Worm (Caenorhabditis elegans) whole organism, young adult: ENCODE measurements around the gene col-187.

Source experiments
- B0336.3 ChIP-seq: fragments of 200-800 bp; sonication (Bioruptor generic); IDR thresholded peaks from 2 replicates; pipeline ENCODE4 v1.3.6; 2022; ENCODE audit warnings: missing genetic modification characterization, missing compliant biosample characterization
- D2030.7 ChIP-seq: fragments of 200-800 bp; sonication (Bioruptor generic); IDR thresholded peaks from 2 replicates; pipeline ENCODE4 v1.3.6; 2022; ENCODE audit warnings: missing genetic modification reagents, missing genetic modification characterization, missing compliant biosample characterization
- F22D6.2 ChIP-seq: sonication (generic microtip); optimal IDR thresholded peaks from 2 replicates; lab custom pipeline; 2016; ENCODE audit warnings: mild to moderate bottlenecking, missing genetic modification characterization, missing compliant biosample characterization
- F37B4.10 ChIP-seq: fragments of 200-800 bp; sonication (Bioruptor generic); IDR thresholded peaks from 2 replicates; pipeline ENCODE4 v1.3.6; 2022; ENCODE audit warnings: missing genetic modification characterization, missing compliant biosample characterization
- F39B2.1 ChIP-seq: fragments of 200-800 bp; sonication (Bioruptor generic); IDR thresholded peaks from 2 replicates; pipeline ENCODE4 v1.3.6; 2022; ENCODE audit warnings: missing genetic modification reagents, missing genetic modification characterization, missing compliant biosample characterization
- F49E8.2 ChIP-seq: sonication (generic microtip); optimal IDR thresholded peaks from 3 replicates; lab custom pipeline; 2017; ENCODE audit warnings: missing genetic modification characterization, mild to moderate bottlenecking, missing compliant biosample characterization, antibody characterized with exemption, moderate library complexity; ENCODE audit not compliant: insufficient read depth
- F52B5.7 ChIP-seq: sonication (generic microtip); optimal IDR thresholded peaks from 2 replicates; lab custom pipeline; 2016; ENCODE audit warnings: mild to moderate bottlenecking, missing genetic modification characterization, missing compliant biosample characterization
- Y53G8AR.9 ChIP-seq: fragments of 200-800 bp; sonication (Bioruptor generic); conservative IDR thresholded peaks from 2 replicates; pipeline ENCODE4 v1.3.6; 2022; ENCODE audit warnings: missing genetic modification reagents, missing genetic modification characterization, missing compliant biosample characterization
- ZK185.1 ChIP-seq: sonication (generic microtip); optimal IDR thresholded peaks from 2 replicates; lab custom pipeline; 2016; ENCODE audit warnings: mild to moderate bottlenecking, missing genetic modification characterization, missing compliant biosample characterization; ENCODE audit not compliant: poor library complexity, severe bottlenecking
- cebp-1 ChIP-seq, 2 experiments: fragments of 200-800 bp in 1 of 2; sonication (Bioruptor generic) in 1 of 2; sonication (generic microtip) in 1 of 2; IDR thresholded peaks in 1 of 2; optimal IDR thresholded peaks in 1 of 2; 2 replicates each; pipeline versions ENCODE4 v1.3.6 to Lab custom; 2017 to 2022; ENCODE audit warnings: missing compliant biosample characterization in 2 of 2, missing genetic modification characterization in 2 of 2, mild to moderate bottlenecking in 1 of 2, missing genetic modification reagents in 1 of 2, moderate library complexity in 1 of 2
- cebp-2 ChIP-seq: fragments of 200-800 bp; sonication (Bioruptor generic); IDR thresholded peaks from 2 replicates; pipeline ENCODE4 v1.3.6; 2022; ENCODE audit warnings: missing genetic modification characterization, missing compliant biosample characterization
- chd-7 ChIP-seq: sonication (generic microtip); optimal IDR thresholded peaks from 2 replicates; lab custom pipeline; 2016; ENCODE audit warnings: mild to moderate bottlenecking, missing genetic modification characterization, moderate library complexity, missing compliant biosample characterization
- die-1 ChIP-seq: sonication (generic microtip); optimal IDR thresholded peaks from 2 replicates; lab custom pipeline; 2016; ENCODE audit warnings: missing genotype, mild to moderate bottlenecking, missing genetic modification characterization, missing compliant biosample characterization
- dox-1 ChIP-seq: fragments of 200-800 bp; sonication (Bioruptor generic); IDR thresholded peaks from 2 replicates; pipeline ENCODE4 v1.3.6; 2022; ENCODE audit warnings: missing genetic modification reagents, missing genetic modification characterization, missing compliant biosample characterization
- dpl-1 ChIP-seq: fragments of 150-350 bp; optimal IDR thresholded peaks from 2 replicates; lab custom pipeline; 2014; ENCODE audit warnings: missing biosample characterization, missing genetic modification reagents, missing genetic modification characterization
- efl-1 ChIP-seq: fragments of 150-350 bp; optimal IDR thresholded peaks from 2 replicates; lab custom pipeline; 2014; ENCODE audit warnings: missing biosample characterization, missing genetic modification reagents, missing genetic modification characterization
- egl-18 ChIP-seq: fragments of 200-800 bp; sonication (Bioruptor generic); IDR thresholded peaks from 2 replicates; pipeline ENCODE4 v1.3.6; 2022; ENCODE audit warnings: missing genetic modification reagents, missing genetic modification characterization, missing compliant biosample characterization
- egrh-3 ChIP-seq: fragments of 200-800 bp; sonication (Bioruptor generic); IDR thresholded peaks from 2 replicates; pipeline ENCODE4 v1.3.6; 2022; ENCODE audit warnings: missing genetic modification reagents, missing genetic modification characterization, missing compliant biosample characterization
- gei-17 ChIP-seq: fragments of 200-800 bp; sonication (Bioruptor generic); optimal IDR thresholded peaks from 2 replicates; lab custom pipeline; 2018; ENCODE audit warnings: mild to moderate bottlenecking, missing genetic modification characterization, missing compliant biosample characterization
- hlh-26 ChIP-seq: fragments of 200-800 bp; sonication (Bioruptor generic); conservative IDR thresholded peaks from 2 replicates; pipeline ENCODE4 v1.3.6; 2022; ENCODE audit warnings: missing genetic modification reagents, missing genetic modification characterization, missing compliant biosample characterization
- hrde-1 ChIP-seq: sonication (generic microtip); optimal IDR thresholded peaks from 2 replicates; lab custom pipeline; 2016; ENCODE audit warnings: missing genetic modification characterization, mild to moderate bottlenecking, missing compliant biosample characterization, moderate library complexity, missing genotype, missing genetic modification reagents, borderline replicate concordance
- lin-26 ChIP-seq: fragments of 200-800 bp; sonication (Bioruptor generic); IDR thresholded peaks from 2 replicates; pipeline ENCODE4 v1.3.6; 2022; ENCODE audit warnings: missing genetic modification reagents, missing genetic modification characterization, missing compliant biosample characterization
- lin-35 ChIP-seq, 3 experiments: fragments of 150-350 bp in 2 of 3; sonication (generic microtip) in 1 of 3; optimal IDR thresholded peaks; 2 replicates each; lab custom pipeline; 2014 to 2018; ENCODE audit warnings: missing biosample characterization in 3 of 3, missing genetic modification characterization in 3 of 3, missing genetic modification reagents in 3 of 3
- lir-1 ChIP-seq: fragments of 200-800 bp; sonication (Bioruptor generic); conservative IDR thresholded peaks from 2 replicates; pipeline ENCODE4 v1.3.6; 2022; ENCODE audit warnings: missing genetic modification reagents, missing genetic modification characterization, missing compliant biosample characterization
- lsy-27 ChIP-seq: sonication (generic microtip); optimal IDR thresholded peaks from 2 replicates; lab custom pipeline; 2017; ENCODE audit warnings: missing genetic modification characterization, mild to moderate bottlenecking, missing compliant biosample characterization, antibody characterized with exemption, missing genotype, borderline replicate concordance; ENCODE audit not compliant: insufficient read depth
- madf-10 ChIP-seq: sonication (generic microtip); optimal IDR thresholded peaks from 2 replicates; lab custom pipeline; 2016; ENCODE audit warnings: mild to moderate bottlenecking, missing genetic modification characterization, missing compliant biosample characterization
- mcd-1 ChIP-seq: fragments of 200-800 bp; sonication (Bioruptor generic); IDR thresholded peaks from 2 replicates; pipeline ENCODE4 v1.3.6; 2022; ENCODE audit warnings: missing genetic modification reagents, missing genetic modification characterization, missing compliant biosample characterization
- nhr-120 ChIP-seq: fragments of 200-800 bp; sonication (Bioruptor generic); IDR thresholded peaks from 2 replicates; pipeline ENCODE4 v1.3.6; 2022; ENCODE audit warnings: missing genetic modification characterization, missing compliant biosample characterization
- nhr-179 ChIP-seq: sonication (generic microtip); optimal IDR thresholded peaks from 2 replicates; lab custom pipeline; 2016; ENCODE audit warnings: mild to moderate bottlenecking, missing genetic modification characterization, missing compliant biosample characterization
- nhr-80 ChIP-seq: sonication (generic microtip); optimal IDR thresholded peaks from 2 replicates; lab custom pipeline; 2016; ENCODE audit warnings: missing genetic modification characterization, missing compliant biosample characterization
- nhr-90 ChIP-seq: sonication (generic microtip); optimal IDR thresholded peaks from 2 replicates; lab custom pipeline; 2016; ENCODE audit warnings: missing genotype, mild to moderate bottlenecking, missing genetic modification characterization, missing compliant biosample characterization
- pha-4 ChIP-seq: fragments of 150-350 bp; sonication (generic microtip); optimal IDR thresholded peaks from 2 replicates; lab custom pipeline; 2014; ENCODE audit warnings: missing biosample characterization, missing genetic modification reagents, missing genetic modification characterization
- rec-8 ChIP-seq, 2 experiments: sonication (generic microtip); optimal IDR thresholded peaks; 2 replicates each; lab custom pipeline; 2016; ENCODE audit warnings: mild to moderate bottlenecking in 2 of 2, missing genetic modification characterization in 2 of 2, missing genetic modification reagents in 2 of 2, missing genotype in 2 of 2, missing biosample characterization in 1 of 2, missing compliant biosample characterization in 1 of 2, moderate library complexity in 1 of 2
- repo-1 ChIP-seq: sonication (generic microtip); optimal IDR thresholded peaks from 2 replicates; lab custom pipeline; 2017; ENCODE audit warnings: mild to moderate bottlenecking, missing genetic modification characterization, missing compliant biosample characterization
- sea-2 ChIP-seq: fragments of 200-800 bp; sonication (Bioruptor generic); IDR thresholded peaks from 2 replicates; pipeline ENCODE4 v1.3.6; 2022; ENCODE audit warnings: missing genetic modification characterization, missing compliant biosample characterization
- tlf-1 ChIP-seq: fragments of 200-800 bp; sonication (Bioruptor generic); optimal IDR thresholded peaks from 2 replicates; lab custom pipeline; 2018; ENCODE audit warnings: mild to moderate bottlenecking, missing genetic modification characterization, missing compliant biosample characterization
- zfh-2 ChIP-seq: fragments of 200-800 bp; sonication (Bioruptor generic); conservative IDR thresholded peaks from 2 replicates; pipeline ENCODE4 v1.3.6; 2022; ENCODE audit warnings: missing genetic modification reagents, missing genetic modification characterization, missing compliant biosample characterization

The col-187 gene

ce11 chrX:16028980-16029379 lies 43.7 kb upstream of the col-187 start:
- TF ChIP-seq hlh-26 (GFP tag; lab: Robert Waterston, UW) = no peak
- TF ChIP-seq chd-7 (tag; lab: Kevin White, UChicago) = no peak
- no peak for TF ChIP-seq sea-2 (GFP tag; lab: Robert Waterston, UW)
- TF ChIP-seq cebp-2 (GFP tag; lab: Robert Waterston, UW) = no peak
- TF ChIP-seq F49E8.2 = no peak
- no peak for TF ChIP-seq F52B5.7
- TF ChIP-seq F37B4.10 = no peak
- peak; percentile 76 for TF ChIP-seq zfh-2 (GFP tag; lab: Robert Waterston, UW)
- no peak for TF ChIP-seq madf-10 (tag; lab: Kevin White, UChicago)
- TF ChIP-seq rec-8 (tag; optimal IDR thresholded peaks at IDR 0.05; lab: Kevin White, UChicago) = no peak
- no peak for TF ChIP-seq egl-18 (GFP tag; lab: Robert Waterston, UW)
- TF ChIP-seq egrh-3 = peak; percentile 56; the same call in 1 of the 2 replicates

ce11 chrX:16030506-16030905 lies 42.2 kb upstream of the col-187 start, which contains the start of gene mboa-1:
mboa-1 (plus strand) TSS chrX:16030806.
- TF ChIP-seq hrde-1 (no peak), lsy-27 (tag; lab: Kevin White, UChicago) (no peak), tlf-1 (GFP tag; lab: Kevin White, UChicago) (no peak), D2030.7 (GFP tag; lab: Robert Waterston, UW) (no peak), pha-4 (tag; lab: Kevin White, UChicago) (no peak), die-1 (tag; lab: Kevin White, UChicago) (no peak), dpl-1 (GFP tag; lab: Kevin White, UChicago) (no peak), hlh-26 (GFP tag; lab: Robert Waterston, UW) (no peak), egrh-3 (no peak), repo-1 (tag; lab: Kevin White, UChicago) (no peak), lin-26 (GFP tag; lab: Robert Waterston, UW) (no peak), nhr-90 (tag; lab: Kevin White, UChicago) (no peak)

ce11 chrX:16039173-16039572 lies 33.5 kb upstream of the col-187 start:
- no peak for TF ChIP-seq mcd-1 (GFP tag; lab: Robert Waterston, UW)
- TF ChIP-seq nhr-179 (tag; lab: Kevin White, UChicago) = no peak
- no peak for TF ChIP-seq nhr-120 (GFP tag; lab: Robert Waterston, UW)
- no peak for TF ChIP-seq ZK185.1 (tag; lab: Kevin White, UChicago)
- no peak for TF ChIP-seq F37B4.10
- TF ChIP-seq die-1 (tag; lab: Kevin White, UChicago) = no peak
- TF ChIP-seq nhr-80 (tag; lab: Kevin White, UChicago) = peak; percentile 25
- no peak for TF ChIP-seq B0336.3 (GFP tag; lab: Robert Waterston, UW)
- no peak for TF ChIP-seq lir-1 (GFP tag; lab: Robert Waterston, UW)
- no peak for TF ChIP-seq Y53G8AR.9 (GFP tag; lab: Robert Waterston, UW)
- TF ChIP-seq lin-35 (GFP tag; optimal IDR thresholded peaks at IDR 0.05; lab: Kevin White, UChicago) = no peak
- no peak for TF ChIP-seq F22D6.2 (tag; lab: Kevin White, UChicago)
- no peak for TF ChIP-seq cebp-1 (GFP tag; IDR thresholded peaks at IDR 0.05; lab: Robert Waterston, UW)
- TF ChIP-seq cebp-1 (tag; optimal IDR thresholded peaks at IDR 0.05; lab: Kevin White, UChicago) = peak; percentile 8
- no peak for TF ChIP-seq dox-1
- no peak for TF ChIP-seq efl-1 (GFP tag; lab: Kevin White, UChicago)
- no peak for TF ChIP-seq gei-17 (GFP tag; lab: Kevin White, UChicago)
- no peak for TF ChIP-seq F39B2.1 (GFP tag; lab: Robert Waterston, UW)
